Fruit fly (Drosophila melanogaster): ENCODE results near the gene CG1387.
A peak's percentile ranks its signal among the peaks of the same experiment; 100 is the strongest.

Gene CG1387

DNA sequence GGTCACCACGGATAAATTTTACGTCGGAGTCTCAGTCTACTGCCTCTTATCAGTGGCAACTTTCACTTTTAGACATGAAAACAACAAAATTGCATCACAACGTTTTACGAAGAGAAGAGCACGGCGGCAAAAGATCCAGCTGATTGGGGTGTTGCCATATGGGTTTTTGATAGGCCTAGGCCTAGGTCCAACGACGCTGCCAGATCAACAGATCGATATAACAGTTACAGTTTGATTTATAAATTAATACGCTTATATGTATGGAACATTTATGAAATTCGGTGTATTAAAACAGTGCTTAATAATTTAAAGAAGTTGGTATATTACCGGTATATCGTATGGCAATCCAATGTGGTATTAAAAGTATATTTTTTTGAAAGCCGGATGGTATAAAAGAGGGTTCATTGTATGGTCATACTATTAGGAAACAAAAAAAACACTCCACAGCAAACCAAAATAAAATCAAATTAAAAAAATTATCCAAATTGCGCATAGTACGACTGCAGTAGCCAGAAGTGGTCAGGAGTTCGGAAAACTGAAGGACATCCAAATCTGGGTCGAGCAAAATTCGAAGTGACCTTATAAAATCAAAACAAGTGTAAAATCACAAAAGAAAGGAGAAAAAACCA lies 51.2 kb downstream of the CG1387 start, which contains the start of gene CG1440:
TSS of gene CG1440 (plus strand) at position 402 of the 629 bp plus-strand sequence.
- TF ChIP-seq pan (optimal IDR thresholded peaks at IDR 0.05) (peak; percentile 39), Dll (optimal IDR thresholded peaks at IDR 0.05) (no peak)

dm6 chrX:8437285-8438110 lies 51.9 kb downstream of the CG1387 start, which contains the start of gene Miga:
Gene Miga, minus strand, starts transcription at chrX:8437820.
- TF ChIP-seq CG8478 (optimal IDR thresholded peaks at IDR 0.05) (no peak), psq (optimal IDR thresholded peaks at IDR 0.05) (no peak), usp (GFP tag; optimal IDR thresholded peaks at IDR 0.05) (no peak), pan (optimal IDR thresholded peaks at IDR 0.05) (no peak), Dll (optimal IDR thresholded peaks at IDR 0.05) (no peak), EcR (GFP tag; optimal IDR thresholded peaks at IDR 0.05) (no peak)

Data from whole organism.